Worm (Caenorhabditis elegans): Measurements from ENCODE around the gene cutl-26.

The cutl-26 gene

DNA sequence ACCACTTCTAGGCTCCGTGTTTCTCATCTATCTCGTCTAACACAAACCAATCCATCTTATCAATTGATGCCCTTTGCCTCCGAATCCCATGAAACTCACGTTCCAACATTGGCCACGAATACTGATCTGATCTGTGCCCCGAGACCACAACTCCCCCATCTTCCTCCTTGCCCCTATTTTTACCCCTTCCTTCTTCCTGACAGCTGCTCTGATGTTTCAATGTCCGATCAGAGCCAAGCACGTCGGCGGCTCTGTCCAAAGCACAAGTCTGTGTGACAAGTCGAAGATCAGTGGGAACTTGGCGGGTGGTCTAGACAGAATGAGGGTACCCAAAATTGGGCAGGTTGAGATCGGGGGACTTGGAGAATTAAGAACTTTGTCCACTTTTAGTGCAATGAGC, 38.8 kb upstream of the cutl-26 start:
- TF ChIP-seq ztf-11 (tag; optimal IDR thresholded peaks at IDR 0.05) (no peak), dpl-1 (GFP tag; optimal IDR thresholded peaks at IDR 0.05) (no peak), snu-23 (GFP tag; optimal IDR thresholded peaks at IDR 0.05) (no peak), pax-3 (tag; optimal IDR thresholded peaks at IDR 0.05) (no peak), mdl-1 (tag; optimal IDR thresholded peaks at IDR 0.05) (no peak), nhr-76 (tag; optimal IDR thresholded peaks at IDR 0.05) (no peak), lin-14 (GFP tag; optimal IDR thresholded peaks at IDR 0.05) (peak; percentile 47), nhr-71 (tag; optimal IDR thresholded peaks at IDR 0.05) (peak; percentile 73), ceh-82 (tag; optimal IDR thresholded peaks at IDR 0.05) (no peak), zip-4 (GFP tag; optimal IDR thresholded peaks at IDR 0.05) (no peak), nhr-19 (GFP tag; conservative IDR thresholded peaks at IDR 0.05) (peak; percentile 20; the same call in 1 of the 2 replicates), F16B12.6 (tag; optimal IDR thresholded peaks at IDR 0.05) (no peak), rnt-1 (tag; optimal IDR thresholded peaks at IDR 0.05) (peak; percentile 67), irx-1 (tag; optimal IDR thresholded peaks at IDR 0.05) (no peak)

DNA sequence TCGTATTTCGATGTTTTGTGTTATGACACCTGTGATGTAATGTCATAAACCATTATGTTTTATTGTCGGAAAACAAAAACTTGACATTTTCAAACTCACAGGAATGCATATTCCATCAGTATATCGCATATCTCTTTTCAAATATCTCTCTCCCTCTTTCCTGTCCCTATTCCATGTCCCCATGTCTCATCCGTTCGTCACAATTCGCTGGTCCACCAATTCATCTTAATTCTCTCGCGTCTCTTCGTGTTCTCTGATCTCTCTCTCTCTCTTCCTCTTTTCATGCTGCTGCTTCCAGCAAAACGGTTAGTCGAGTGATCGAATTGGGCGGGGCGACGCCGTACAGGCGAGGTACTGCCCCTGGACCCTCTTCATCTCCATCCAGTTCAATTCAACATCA, 34.3 kb upstream of the cutl-26 start:
- TF ChIP-seq hlh-4 (tag; optimal IDR thresholded peaks at IDR 0.05) (no peak), rnt-1 (tag; optimal IDR thresholded peaks at IDR 0.05) (peak; percentile 2), fos-1 (tag; optimal IDR thresholded peaks at IDR 0.05) (no peak), lin-14 (GFP tag; optimal IDR thresholded peaks at IDR 0.05) (peak; percentile 7), mdl-1 (tag; optimal IDR thresholded peaks at IDR 0.05) (no peak), nhr-77 (tag; optimal IDR thresholded peaks at IDR 0.05) (no peak), fkh-8 (tag; optimal IDR thresholded peaks at IDR 0.05) (no peak), irx-1 (tag; optimal IDR thresholded peaks at IDR 0.05) (no peak), hlh-17 (GFP tag; optimal IDR thresholded peaks at IDR 0.05; ENCODE audit: borderline replicate concordance) (no peak), snpc-4 (tag; optimal IDR thresholded peaks at IDR 0.05) (no peak), nhr-237 (tag; optimal IDR thresholded peaks at IDR 0.05) (no peak)

DNA sequence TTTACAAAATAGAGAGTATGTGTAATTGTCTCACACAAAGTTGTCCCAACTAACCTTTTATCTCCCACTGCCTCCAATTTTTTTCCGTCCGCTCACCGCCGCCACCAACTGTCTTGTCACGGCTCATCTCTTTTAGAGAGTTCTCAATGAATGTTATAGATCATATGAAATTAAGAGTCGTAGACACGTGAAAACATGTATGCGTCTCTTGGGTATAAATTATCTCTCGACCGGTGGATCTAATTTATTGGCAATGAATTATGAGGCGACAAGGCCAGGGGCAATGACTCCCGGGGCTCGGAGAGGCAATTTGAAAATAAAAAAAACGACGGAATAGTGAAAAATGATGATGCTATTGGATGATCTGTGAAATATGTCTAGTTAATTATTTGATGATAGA, 33.1 kb upstream of the cutl-26 start:
- TF ChIP-seq pqm-1 (tag; optimal IDR thresholded peaks at IDR 0.05): no peak
- no peak for TF ChIP-seq nhr-76 (tag; optimal IDR thresholded peaks at IDR 0.05)
- TF ChIP-seq sup-37 (GFP tag; optimal IDR thresholded peaks at IDR 0.05): no peak
- peak; percentile 77 for TF ChIP-seq lin-14 (GFP tag; optimal IDR thresholded peaks at IDR 0.05)
- peak; percentile 5 to 13 for TF ChIP-seq lsy-2 (tag; optimal IDR thresholded peaks at IDR 0.05)
- TF ChIP-seq snpc-4 (tag; optimal IDR thresholded peaks at IDR 0.05): no peak
- TF ChIP-seq aly-2 (tag; optimal IDR thresholded peaks at IDR 0.05): no peak
- no peak for TF ChIP-seq skn-1 (tag; optimal IDR thresholded peaks at IDR 0.05)
- TF ChIP-seq irx-1 (tag; optimal IDR thresholded peaks at IDR 0.05): no peak
- no peak for TF ChIP-seq Y116A8C.19 (tag; optimal IDR thresholded peaks at IDR 0.05; ENCODE audit: borderline replicate concordance)
- TF ChIP-seq grh-1 (GFP tag; IDR thresholded peaks at IDR 0.05): no peak
- peak; percentile 29 for TF ChIP-seq nhr-20 (tag; optimal IDR thresholded peaks at IDR 0.05)
- peak; percentile 74 for TF ChIP-seq rnt-1 (tag; optimal IDR thresholded peaks at IDR 0.05)
- peak; percentile 19 for TF ChIP-seq dsc-1 (tag; optimal IDR thresholded peaks at IDR 0.05)
- no peak for TF ChIP-seq fkh-8 (tag; optimal IDR thresholded peaks at IDR 0.05)
- TF ChIP-seq jun-1 (tag; optimal IDR thresholded peaks at IDR 0.05): no peak
- no peak for TF ChIP-seq ztf-11 (tag; optimal IDR thresholded peaks at IDR 0.05)
- TF ChIP-seq efl-1 (optimal IDR thresholded peaks at IDR 0.05): peak; percentile 12 to 26
- TF ChIP-seq efl-1 (GFP tag; optimal IDR thresholded peaks at IDR 0.05 in 1 of 2): no peak
- no peak for TF ChIP-seq fkh-4 (tag; optimal IDR thresholded peaks at IDR 0.05; ENCODE audit: borderline replicate concordance)
- TF ChIP-seq tbx-2 (tag; optimal IDR thresholded peaks at IDR 0.05): peak; percentile 47
- no peak for TF ChIP-seq nhr-77 (tag; optimal IDR thresholded peaks at IDR 0.05)
- peak; percentile 47 for TF ChIP-seq nhr-19 (GFP tag; conservative IDR thresholded peaks at IDR 0.05)
- no peak for TF ChIP-seq mdl-1 (tag; optimal IDR thresholded peaks at IDR 0.05)
- peak; percentile 10 for TF ChIP-seq nhr-47 (tag; optimal IDR thresholded peaks at IDR 0.05)
- TF ChIP-seq unc-98 (GFP tag; IDR thresholded peaks at IDR 0.05): no peak
- TF ChIP-seq C04F5.9 (tag; optimal IDR thresholded peaks at IDR 0.05): no peak
- no peak for TF ChIP-seq unc-86 (tag; optimal IDR thresholded peaks at IDR 0.05)
- peak; percentile 81 for TF ChIP-seq nhr-71 (tag; optimal IDR thresholded peaks at IDR 0.05)
- TF ChIP-seq F16B12.6 (tag; optimal IDR thresholded peaks at IDR 0.05): no peak
- peak; percentile 32 for TF ChIP-seq snu-23 (GFP tag; optimal IDR thresholded peaks at IDR 0.05)
- no peak for TF ChIP-seq xbp-1 (tag; optimal IDR thresholded peaks at IDR 0.05)
- no peak for TF ChIP-seq zag-1 (tag; optimal IDR thresholded peaks at IDR 0.05)
- TF ChIP-seq lin-39 (tag; optimal IDR thresholded peaks at IDR 0.05): peak; percentile 58
- no peak for TF ChIP-seq nhr-28 (tag; optimal IDR thresholded peaks at IDR 0.05)
- TF ChIP-seq ztf-4 (tag; optimal IDR thresholded peaks at IDR 0.05): no peak
- TF ChIP-seq alr-1 (tag; optimal IDR thresholded peaks at IDR 0.05; ENCODE audit: borderline replicate concordance): no peak
- TF ChIP-seq dpl-1 (GFP tag; optimal IDR thresholded peaks at IDR 0.05): no peak

All from whole organism, L1 larva.